Fruit fly (Drosophila melanogaster) whole organism, embryonic: Measurements from ENCODE around the gene CG3198.

Experiments used
- Abd-B ChIP-seq: fragments of 200-800 bp; sonication (Bioruptor generic); optimal IDR thresholded peaks from 2 replicates; lab custom pipeline; 2018; ENCODE audit warnings: missing biosample characterization, mild to moderate bottlenecking, missing genetic modification characterization, moderate library complexity
- Aef1 ChIP-seq: fragments of 200-800 bp; sonication (Bioruptor generic); IDR thresholded peaks from 3 replicates; pipeline ENCODE4 v1.3.6; 2022; ENCODE audit warnings: missing biosample characterization, missing genetic modification characterization
- Atf6 ChIP-seq: fragments of 200-800 bp; sonication (Bioruptor generic); IDR thresholded peaks from 2 replicates; pipeline ENCODE4 v1.3.6; 2022; ENCODE audit warnings: missing biosample characterization, missing genetic modification characterization
- CG10321 ChIP-seq: fragments of 200-800 bp; sonication (Bioruptor generic); IDR thresholded peaks from 2 replicates; pipeline ENCODE4 v1.3.6; 2022; ENCODE audit warnings: missing biosample characterization, missing genetic modification characterization
- CG14014 ChIP-seq: fragments of 200-800 bp; sonication (Bioruptor generic); IDR thresholded peaks from 2 replicates; pipeline ENCODE4 v1.3.6; 2022; ENCODE audit warnings: missing biosample characterization, missing genetic modification characterization
- CG14441 ChIP-seq: fragments of 200-800 bp; sonication (Bioruptor generic); IDR thresholded peaks from 2 replicates; pipeline ENCODE4 v1.3.6; 2022; ENCODE audit warnings: missing biosample characterization, missing genetic modification characterization
- CG14860 ChIP-seq: fragments of 200-800 bp; sonication (Bioruptor generic); IDR thresholded peaks from 3 replicates; pipeline ENCODE4 v1.3.6; 2022; ENCODE audit warnings: missing biosample characterization, missing genetic modification characterization; ENCODE audit not compliant: partially characterized antibody
- CG1529 ChIP-seq: fragments of 200-800 bp; sonication (Bioruptor generic); optimal IDR thresholded peaks from 3 replicates; lab custom pipeline; 2018; ENCODE audit warnings: missing biosample characterization, missing genetic modification characterization
- CG15601 ChIP-seq: fragments of 200-800 bp; sonication (Bioruptor generic); optimal IDR thresholded peaks from 3 replicates; lab custom pipeline; 2019; ENCODE audit warnings: missing biosample characterization, mild to moderate bottlenecking, missing genetic modification characterization, moderate library complexity
- CG15696 ChIP-seq: fragments of 200-800 bp; sonication (Bioruptor generic); optimal IDR thresholded peaks from 2 replicates; lab custom pipeline; 2019; ENCODE audit warnings: missing biosample characterization, mild to moderate bottlenecking, missing genetic modification characterization, moderate library complexity
- CG17359 ChIP-seq: fragments of 200-800 bp; sonication (Bioruptor generic); optimal IDR thresholded peaks from 3 replicates; lab custom pipeline; 2018; ENCODE audit warnings: missing biosample characterization, mild to moderate bottlenecking, missing genetic modification characterization, moderate library complexity
- CG17361 ChIP-seq: fragments of 200-800 bp; sonication (Bioruptor generic); IDR thresholded peaks from 3 replicates; pipeline ENCODE4 v1.3.6; 2022; ENCODE audit warnings: missing biosample characterization, missing genetic modification characterization
- CG1792 ChIP-seq: fragments of 200-800 bp; sonication (Bioruptor generic); optimal IDR thresholded peaks from 2 replicates; lab custom pipeline; 2016; ENCODE audit warnings: missing biosample characterization, missing genetic modification characterization
- CG18262 ChIP-seq: fragments of 200-800 bp; optimal IDR thresholded peaks from 3 replicates; lab custom pipeline; 2019; ENCODE audit warnings: missing biosample characterization, mild to moderate bottlenecking, missing genetic modification characterization, moderate library complexity
- CG1832 ChIP-seq: fragments of 200-800 bp; sonication (Bioruptor generic); optimal IDR thresholded peaks from 2 replicates; lab custom pipeline; 2017; ENCODE audit warnings: missing biosample characterization, mild to moderate bottlenecking, missing genetic modification characterization, inconsistent platforms
- CG2120 ChIP-seq: fragments of 200-800 bp; sonication (Bioruptor generic); optimal IDR thresholded peaks from 3 replicates; lab custom pipeline; 2016; ENCODE audit warnings: missing biosample characterization, missing genetic modification characterization
- CG2712 ChIP-seq: fragments of 200-800 bp; optimal IDR thresholded peaks from 3 replicates; lab custom pipeline; 2019; ENCODE audit warnings: missing biosample characterization, mild to moderate bottlenecking, missing genetic modification characterization, moderate library complexity
- CG4820 ChIP-seq: fragments of 200-800 bp; sonication (Bioruptor generic); optimal IDR thresholded peaks from 3 replicates; lab custom pipeline; 2016; ENCODE audit warnings: missing biosample characterization, missing genetic modification characterization
- CG7556 ChIP-seq: fragments of 200-800 bp; sonication (Bioruptor generic); optimal IDR thresholded peaks from 2 replicates; lab custom pipeline; 2017; ENCODE audit warnings: missing biosample characterization, mild to moderate bottlenecking, missing genetic modification characterization
- CG8765 ChIP-seq: fragments of 200-800 bp; sonication (Bioruptor generic); IDR thresholded peaks from 2 replicates; pipeline ENCODE4 v1.3.6; 2022; ENCODE audit warnings: missing biosample characterization, missing genetic modification characterization
- CG9932 ChIP-seq: fragments of 200-800 bp; sonication (Bioruptor generic); IDR thresholded peaks from 2 replicates; pipeline ENCODE4 v1.3.6; 2022; ENCODE audit warnings: missing biosample characterization, missing genetic modification characterization
- D ChIP-seq, 2 experiments: fragments of 200-800 bp in 1 of 2; fragments of >200 bp in 1 of 2; sonication (Bioruptor generic) in 1 of 2; optimal IDR thresholded peaks; 2 replicates in 1 of 2; 3 replicates in 1 of 2; lab custom pipeline; 2017; ENCODE audit warnings: mild to moderate bottlenecking in 1 of 2, missing biosample characterization in 1 of 2, missing genetic modification characterization in 1 of 2, missing genetic modification reagents in 1 of 2
- D19B ChIP-seq: fragments of 200-800 bp; sonication (Bioruptor generic); optimal IDR thresholded peaks from 2 replicates; lab custom pipeline; 2017; ENCODE audit warnings: missing biosample characterization, mild to moderate bottlenecking, missing genetic modification characterization
- Doc3 ChIP-seq: fragments of 200-800 bp; sonication (Bioruptor generic); IDR thresholded peaks from 3 replicates; pipeline ENCODE4 v1.3.6; 2022; ENCODE audit warnings: missing biosample characterization, missing genetic modification characterization; ENCODE audit not compliant: partially characterized antibody
- E2f1 ChIP-seq: fragments of 200-800 bp; sonication (Bioruptor generic); IDR thresholded peaks from 2 replicates; pipeline ENCODE4 v1.3.6; 2022; ENCODE audit warnings: missing biosample characterization, missing genetic modification characterization
- Ets65A ChIP-seq: fragments of 200-800 bp; sonication (Bioruptor generic); peaks from one replicate; lab custom pipeline; 2016; ENCODE audit warnings: missing biosample characterization, missing genetic modification characterization
- MESR4 ChIP-seq: fragments of 200-800 bp; sonication (Bioruptor generic); optimal IDR thresholded peaks from 2 replicates; lab custom pipeline; 2018; ENCODE audit warnings: missing biosample characterization, mild to moderate bottlenecking, missing genetic modification characterization, moderate library complexity
- Max ChIP-seq: fragments of 200-800 bp; sonication (Bioruptor generic); optimal IDR thresholded peaks from 2 replicates; lab custom pipeline; 2016; ENCODE audit warnings: missing biosample characterization, mild to moderate bottlenecking, missing genetic modification characterization
- Poxn ChIP-seq: fragments of 200-800 bp; sonication (Bioruptor generic); IDR thresholded peaks from 2 replicates; pipeline ENCODE4 v1.3.6; 2022; ENCODE audit warnings: missing biosample characterization, missing genetic modification characterization
- Ravus ChIP-seq: fragments of 200-800 bp; sonication (Bioruptor generic); IDR thresholded peaks from 2 replicates; pipeline ENCODE4 v1.3.6; 2022; ENCODE audit warnings: missing biosample characterization, missing genetic modification characterization
- Six4 ChIP-seq: fragments of 200-800 bp; sonication (Bioruptor generic); optimal IDR thresholded peaks from 2 replicates; lab custom pipeline; 2016; ENCODE audit warnings: missing biosample characterization, missing genetic modification characterization
- Sox102F ChIP-seq: fragments of 200-800 bp; sonication (Bioruptor generic); optimal IDR thresholded peaks from 2 replicates; lab custom pipeline; 2018; ENCODE audit warnings: missing biosample characterization, mild to moderate bottlenecking, missing genetic modification characterization, moderate library complexity
- Spps ChIP-seq: fragments of 200-800 bp; sonication (Bioruptor generic); optimal IDR thresholded peaks from 2 replicates; lab custom pipeline; 2018; ENCODE audit warnings: missing biosample characterization, mild to moderate bottlenecking, missing genetic modification characterization
- Xbp1 ChIP-seq: fragments of 200-800 bp; sonication (Bioruptor generic); optimal IDR thresholded peaks from 3 replicates; lab custom pipeline; 2016; ENCODE audit warnings: missing biosample characterization, mild to moderate bottlenecking, missing genetic modification characterization
- ap ChIP-seq: fragments of 200-800 bp; sonication (Bioruptor generic); IDR thresholded peaks from 2 replicates; pipeline ENCODE4 v1.3.6; 2022; ENCODE audit warnings: missing biosample characterization, missing genetic modification characterization
- ftz-f1 ChIP-seq: fragments of 200-800 bp; sonication (Bioruptor generic); optimal IDR thresholded peaks from 2 replicates; lab custom pipeline; 2016; ENCODE audit warnings: missing biosample characterization, missing genetic modification characterization
- gcm2 ChIP-seq: fragments of 200-800 bp; sonication (Bioruptor generic); optimal IDR thresholded peaks from 2 replicates; lab custom pipeline; 2016; ENCODE audit warnings: missing biosample characterization, missing genetic modification characterization
- kay ChIP-seq: fragments of 200-800 bp; sonication (Bioruptor generic); optimal IDR thresholded peaks from 2 replicates; lab custom pipeline; 2016; ENCODE audit warnings: missing biosample characterization, missing genetic modification characterization
- mld ChIP-seq: fragments of 200-800 bp; sonication (Bioruptor generic); IDR thresholded peaks from 3 replicates; pipeline ENCODE4 v1.3.6; 2022; ENCODE audit warnings: missing biosample characterization, missing genetic modification characterization; ENCODE audit not compliant: partially characterized antibody
- psq ChIP-seq: fragments of 200-800 bp; sonication (Bioruptor generic); optimal IDR thresholded peaks from 2 replicates; lab custom pipeline; 2017; ENCODE audit warnings: missing biosample characterization, missing genetic modification characterization
- ranshi ChIP-seq: fragments of 200-800 bp; sonication (Bioruptor generic); IDR thresholded peaks from 2 replicates; pipeline ENCODE4 v1.3.6; 2022; ENCODE audit warnings: missing biosample characterization, missing genetic modification characterization
- rib ChIP-seq: fragments of 200-800 bp; sonication (Bioruptor generic); IDR thresholded peaks from 2 replicates; pipeline ENCODE4 v1.3.6; 2022; ENCODE audit warnings: missing biosample characterization, missing genetic modification characterization
- salm ChIP-seq: fragments of 200-800 bp; sonication (Bioruptor generic); optimal IDR thresholded peaks from 2 replicates; lab custom pipeline; 2018; ENCODE audit warnings: missing biosample characterization, mild to moderate bottlenecking, missing genetic modification characterization
- sc ChIP-seq, 3 experiments: fragments of >200 bp in 2 of 3; fragments of 200-800 bp in 1 of 3; sonication (Bioruptor generic) in 1 of 3; optimal IDR thresholded peaks; 2 replicates in 2 of 3; 3 replicates in 1 of 3; lab custom pipeline; 2017; ENCODE audit warnings: mild to moderate bottlenecking in 1 of 3, missing biosample characterization in 1 of 3, missing genetic modification characterization in 1 of 3, missing genetic modification reagents in 1 of 3
- sr ChIP-seq: fragments of 200-800 bp; sonication (Bioruptor generic); IDR thresholded peaks from 3 replicates; pipeline ENCODE4 v1.3.6; 2022; ENCODE audit warnings: missing biosample characterization, missing genetic modification characterization
- tgo ChIP-seq: fragments of 200-800 bp; sonication (Bioruptor generic); IDR thresholded peaks from 3 replicates; pipeline ENCODE4 v1.3.6; 2022; ENCODE audit warnings: missing biosample characterization, missing genetic modification characterization
- trem ChIP-seq: fragments of 200-800 bp; optimal IDR thresholded peaks from 3 replicates; lab custom pipeline; 2019; ENCODE audit warnings: missing biosample characterization, mild to moderate bottlenecking, missing genetic modification characterization, moderate library complexity
- usp ChIP-seq: fragments of >200 bp; optimal IDR thresholded peaks from 2 replicates; lab custom pipeline; 2017; ENCODE audit warnings: missing biosample characterization, missing genetic modification characterization
- wdn ChIP-seq: fragments of 200-800 bp; sonication (Bioruptor generic); IDR thresholded peaks from 2 replicates; pipeline ENCODE4 v1.3.6; 2022; ENCODE audit warnings: missing biosample characterization, missing genetic modification characterization
- zen2 ChIP-seq: fragments of 200-800 bp; sonication (Bioruptor generic); IDR thresholded peaks from 3 replicates; pipeline ENCODE4 v1.3.6; 2022; ENCODE audit warnings: missing biosample characterization, missing genetic modification characterization; ENCODE audit not compliant: partially characterized antibody

Gene CG3198

dm6 chrX:6642593-6643257 is 31.0 kb downstream of the CG3198 start (continued):
- TF ChIP-seq CG7556 (GFP tag; lab: Kevin White, UChicago) = peak; percentile 8
- peak; percentile 61 for TF ChIP-seq CG2712 (tag; lab: Kevin White, UChicago)
- no peak for TF ChIP-seq Six4 (GFP tag; lab: Kevin White, UChicago)
- peak; percentile 4 for TF ChIP-seq CG15696 (tag; lab: Kevin White, UChicago)
- TF ChIP-seq CG2120 = no peak
- TF ChIP-seq gcm2 (GFP tag; lab: Kevin White, UChicago) = no peak
- TF ChIP-seq wdn (GFP tag; lab: Robert Waterston, UW) = no peak
- TF ChIP-seq D (optimal IDR thresholded peaks at IDR 0.05; lab: Kevin White, UChicago) = no peak
- peak; percentile 22 for TF ChIP-seq D (GFP tag; optimal IDR thresholded peaks at IDR 0.05; lab: Kevin White, UChicago)
- no peak for TF ChIP-seq ftz-f1 (GFP tag; lab: Kevin White, UChicago)
- no peak for TF ChIP-seq CG14860 (GFP tag; lab: Robert Waterston, UW)
- TF ChIP-seq E2f1 (GFP tag; lab: Robert Waterston, UW) = no peak
- TF ChIP-seq tgo = 0 out of 3 replicates have a peak, but pooled peaks have one; percentile 32
- peak; percentile 6 for TF ChIP-seq CG17359 (tag; lab: Kevin White, UChicago)
- no peak for TF ChIP-seq Aef1 (GFP tag; lab: Robert Waterston, UW)
- no peak for TF ChIP-seq mld (GFP tag; lab: Robert Waterston, UW)
- no peak for TF ChIP-seq psq (GFP tag; lab: Kevin White, UChicago)
- TF ChIP-seq zen2 (GFP tag; lab: Robert Waterston, UW) = no peak
- no peak for TF ChIP-seq CG15601 (tag; lab: Kevin White, UChicago)
- TF ChIP-seq kay (GFP tag; lab: Kevin White, UChicago) = no peak
- TF ChIP-seq Spps (tag; lab: Kevin White, UChicago) = no peak
- TF ChIP-seq sc (optimal IDR thresholded peaks at IDR 0.05; lab: Kevin White, UChicago) = no peak
- peak; percentile 21 for TF ChIP-seq sc (GFP tag; optimal IDR thresholded peaks at IDR 0.05; lab: Kevin White, UChicago)
- TF ChIP-seq D19B = no peak
- TF ChIP-seq CG1832 (GFP tag; lab: Kevin White, UChicago) = peak; percentile 66
- no peak for TF ChIP-seq MESR4 (GFP tag; lab: Kevin White, UChicago)
- TF ChIP-seq CG17361 = peak; percentile 37; the same call in 1 of the 3 replicates
- no peak for TF ChIP-seq Ets65A
- TF ChIP-seq CG4820 (GFP tag; lab: Kevin White, UChicago) = peak; percentile 10
- no peak for TF ChIP-seq Doc3
- TF ChIP-seq rib (GFP tag; lab: Robert Waterston, UW) = no peak
- TF ChIP-seq CG9932 = no peak
- no peak for TF ChIP-seq CG14014
- no peak for TF ChIP-seq CG1792 (GFP tag; lab: Kevin White, UChicago)
- TF ChIP-seq Ravus (GFP tag; lab: Robert Waterston, UW) = no peak
- peak; percentile 42 for TF ChIP-seq trem (tag; lab: Kevin White, UChicago)
- no peak for TF ChIP-seq Atf6 (GFP tag; lab: Robert Waterston, UW)
- TF ChIP-seq CG14441 (GFP tag; lab: Robert Waterston, UW) = no peak
- no peak for TF ChIP-seq Max
- no peak for TF ChIP-seq Xbp1 (GFP tag; lab: Kevin White, UChicago)
- peak; percentile 35; the same call in 1 of the 2 replicates for TF ChIP-seq ap
- TF ChIP-seq Abd-B (GFP tag; lab: Kevin White, UChicago) = no peak
- no peak for TF ChIP-seq CG10321 (GFP tag; lab: Robert Waterston, UW)
- TF ChIP-seq CG8765 (GFP tag; lab: Robert Waterston, UW) = no peak
- TF ChIP-seq usp (GFP tag; lab: Kevin White, UChicago) = no peak
- no peak for TF ChIP-seq Poxn
- TF ChIP-seq CG18262 (tag; lab: Kevin White, UChicago) = peak; percentile 59
- TF ChIP-seq salm (tag; lab: Kevin White, UChicago) = peak; percentile 3
- no peak for TF ChIP-seq CG1529 (GFP tag; lab: Kevin White, UChicago)
- TF ChIP-seq Sox102F (GFP tag; lab: Kevin White, UChicago) = peak; percentile 41
- no peak for TF ChIP-seq ranshi (GFP tag; lab: Robert Waterston, UW)
- no peak for TF ChIP-seq sr (GFP tag; lab: Robert Waterston, UW)
